Fruit fly (Drosophila melanogaster) whole organism, embryonic: ENCODE data around the gene CG33096.
A peak's percentile ranks its signal among the peaks of the same experiment; 100 is the strongest.

Source experiments
- Aef1 ChIP-seq: fragments of 200-800 bp; sonication (Bioruptor generic); IDR thresholded peaks from 3 replicates; pipeline ENCODE4 v1.3.6; 2022; ENCODE audit warnings: missing biosample characterization, missing genetic modification characterization
- Atf-2 ChIP-seq: fragments of 200-800 bp; sonication (Bioruptor generic); optimal IDR thresholded peaks from 2 replicates; lab custom pipeline; 2016; ENCODE audit warnings: missing biosample characterization, missing genetic modification characterization
- Atf3 ChIP-seq: fragments of 200-800 bp; sonication (Bioruptor generic); optimal IDR thresholded peaks from 3 replicates; lab custom pipeline; 2016; ENCODE audit warnings: missing biosample characterization, missing genetic modification characterization
- CG10267 ChIP-seq: fragments of 200-800 bp; sonication (Bioruptor generic); optimal IDR thresholded peaks from 2 replicates; lab custom pipeline; 2018; ENCODE audit warnings: missing biosample characterization, mild to moderate bottlenecking, missing genetic modification characterization, moderate library complexity
- CG11696 ChIP-seq: fragments of 200-800 bp; sonication (Bioruptor generic); IDR thresholded peaks from 2 replicates; pipeline ENCODE4 v1.3.6; 2022; ENCODE audit warnings: missing biosample characterization, missing genetic modification characterization
- CG11723 ChIP-seq: fragments of 200-800 bp; sonication (Bioruptor generic); optimal IDR thresholded peaks from 2 replicates; lab custom pipeline; 2017; ENCODE audit warnings: missing biosample characterization, mild to moderate bottlenecking, missing genetic modification characterization
- CG12155 ChIP-seq: fragments of 200-800 bp; sonication (Bioruptor generic); optimal IDR thresholded peaks from 3 replicates; lab custom pipeline; 2016; ENCODE audit warnings: missing biosample characterization, missing genetic modification characterization
- CG12236 ChIP-seq: fragments of 200-800 bp; sonication (Bioruptor generic); optimal IDR thresholded peaks from 2 replicates; lab custom pipeline; 2016; ENCODE audit warnings: missing biosample characterization, missing genetic modification characterization
- CG12744 ChIP-seq: fragments of 200-800 bp; sonication (Bioruptor generic); optimal IDR thresholded peaks from 2 replicates; lab custom pipeline; 2016; ENCODE audit warnings: missing biosample characterization, missing genetic modification characterization
- CG13287 ChIP-seq: fragments of 200-800 bp; sonication (Bioruptor generic); IDR thresholded peaks from 2 replicates; pipeline ENCODE4 v1.3.6; 2022; ENCODE audit warnings: missing biosample characterization, missing genetic modification characterization; ENCODE audit not compliant: partially characterized antibody
- CG1647 ChIP-seq: fragments of 200-800 bp; sonication (Bioruptor generic); optimal IDR thresholded peaks from 3 replicates; lab custom pipeline; 2016; ENCODE audit warnings: missing biosample characterization, missing genetic modification characterization
- CG17385 ChIP-seq: fragments of 200-800 bp; sonication (Bioruptor generic); optimal IDR thresholded peaks from 3 replicates; lab custom pipeline; 2018; ENCODE audit warnings: missing biosample characterization, mild to moderate bottlenecking, missing genetic modification characterization
- CG17912 ChIP-seq: fragments of 200-800 bp; sonication (Bioruptor generic); optimal IDR thresholded peaks from 2 replicates; lab custom pipeline; 2018; ENCODE audit warnings: missing biosample characterization, mild to moderate bottlenecking, missing genetic modification characterization
- CG2889 ChIP-seq: fragments of 200-800 bp; sonication (Bioruptor generic); IDR thresholded peaks from 3 replicates; pipeline ENCODE4 v1.3.6; 2022; ENCODE audit warnings: missing biosample characterization, missing genetic modification characterization
- CG4617 ChIP-seq: fragments of 200-800 bp; sonication (Bioruptor generic); optimal IDR thresholded peaks from 3 replicates; lab custom pipeline; 2016; ENCODE audit warnings: missing biosample characterization, missing genetic modification characterization, borderline replicate concordance
- CG4820 ChIP-seq: fragments of 200-800 bp; sonication (Bioruptor generic); optimal IDR thresholded peaks from 3 replicates; lab custom pipeline; 2016; ENCODE audit warnings: missing biosample characterization, missing genetic modification characterization
- CG7372 ChIP-seq: fragments of 200-800 bp; sonication (Bioruptor generic); IDR thresholded peaks from 2 replicates; pipeline ENCODE4 v1.3.6; 2022; ENCODE audit warnings: missing biosample characterization, missing genetic modification characterization
- CG8388 ChIP-seq: fragments of 200-800 bp; sonication (Bioruptor generic); optimal IDR thresholded peaks from 2 replicates; lab custom pipeline; 2019; ENCODE audit warnings: missing biosample characterization, mild to moderate bottlenecking, missing genetic modification characterization, moderate library complexity
- CG9797 ChIP-seq: fragments of 200-800 bp; sonication (Bioruptor generic); optimal IDR thresholded peaks from 3 replicates; lab custom pipeline; 2018; ENCODE audit warnings: missing biosample characterization, mild to moderate bottlenecking, missing genetic modification characterization
- D19A ChIP-seq: fragments of 200-800 bp; optimal IDR thresholded peaks from 3 replicates; lab custom pipeline; 2019; ENCODE audit warnings: missing biosample characterization, mild to moderate bottlenecking, missing genetic modification characterization, moderate library complexity
- Dll ChIP-seq: fragments of 200-800 bp; sonication (Bioruptor generic); IDR thresholded peaks from 4 replicates; pipeline ENCODE4 v1.3.6; 2022; ENCODE audit warnings: missing biosample characterization, missing genetic modification characterization; ENCODE audit not compliant: partially characterized antibody
- Ets65A ChIP-seq: fragments of 200-800 bp; sonication (Bioruptor generic); peaks from one replicate; lab custom pipeline; 2016; ENCODE audit warnings: missing biosample characterization, missing genetic modification characterization
- Fer2 ChIP-seq: fragments of 200-800 bp; sonication (Bioruptor generic); optimal IDR thresholded peaks from 2 replicates; lab custom pipeline; 2018; ENCODE audit warnings: missing biosample characterization, mild to moderate bottlenecking, missing genetic modification characterization, moderate library complexity
- Gug ChIP-seq: fragments of 200-800 bp; sonication (Bioruptor generic); IDR thresholded peaks from 4 replicates; pipeline ENCODE4 v1.3.6; 2022; ENCODE audit warnings: missing biosample characterization, missing genetic modification characterization
- MESR4 ChIP-seq: fragments of 200-800 bp; sonication (Bioruptor generic); optimal IDR thresholded peaks from 2 replicates; lab custom pipeline; 2018; ENCODE audit warnings: missing biosample characterization, mild to moderate bottlenecking, missing genetic modification characterization, moderate library complexity
- NFAT ChIP-seq: fragments of 200-800 bp; sonication (Bioruptor generic); IDR thresholded peaks from 2 replicates; pipeline ENCODE4 v1.3.6; 2022; ENCODE audit warnings: missing biosample characterization, missing genetic modification characterization
- Optix ChIP-seq: fragments of 200-800 bp; sonication (Bioruptor generic); IDR thresholded peaks from 3 replicates; pipeline ENCODE4 v1.3.6; 2022; ENCODE audit warnings: missing biosample characterization, missing genetic modification characterization
- Sin3A ChIP-seq: fragments of >200 bp; optimal IDR thresholded peaks from 2 replicates; lab custom pipeline; 2018
- Six4 ChIP-seq: fragments of 200-800 bp; sonication (Bioruptor generic); optimal IDR thresholded peaks from 2 replicates; lab custom pipeline; 2016; ENCODE audit warnings: missing biosample characterization, missing genetic modification characterization
- Taf1 ChIP-seq: fragments of 200-800 bp; sonication (Bioruptor generic); IDR thresholded peaks from 2 replicates; pipeline ENCODE4 v1.3.6; 2022; ENCODE audit warnings: missing biosample characterization, missing genetic modification characterization
- ato ChIP-seq: fragments of 200-800 bp; sonication (Bioruptor generic); IDR thresholded peaks from 2 replicates; pipeline ENCODE4 v1.3.6; 2022; ENCODE audit warnings: missing biosample characterization, missing genetic modification characterization; ENCODE audit not compliant: partially characterized antibody
- bigmax ChIP-seq: fragments of 200-800 bp; sonication (Bioruptor generic); optimal IDR thresholded peaks from 2 replicates; lab custom pipeline; 2018; ENCODE audit warnings: missing biosample characterization, mild to moderate bottlenecking, missing genetic modification characterization
- dati ChIP-seq: fragments of 200-800 bp; sonication (Bioruptor generic); IDR thresholded peaks from 2 replicates; pipeline ENCODE4 v1.3.6; 2022; ENCODE audit warnings: missing biosample characterization, missing genetic modification characterization
- fd102C ChIP-seq: fragments of 200-800 bp; sonication (Bioruptor generic); optimal IDR thresholded peaks from 2 replicates; lab custom pipeline; 2018; ENCODE audit warnings: missing biosample characterization, mild to moderate bottlenecking, missing genetic modification characterization, moderate library complexity
- ham ChIP-seq: fragments of 200-800 bp; sonication (Bioruptor generic); IDR thresholded peaks from 2 replicates; pipeline ENCODE4 v1.3.6; 2022; ENCODE audit warnings: missing biosample characterization, missing genetic modification characterization
- hb ChIP-seq: fragments of 200-800 bp; sonication (Bioruptor generic); IDR thresholded peaks from 3 replicates; pipeline ENCODE4 v1.3.6; 2022; ENCODE audit warnings: missing biosample characterization, missing genetic modification characterization; ENCODE audit not compliant: partially characterized antibody
- klu ChIP-seq: fragments of 200-800 bp; sonication (Bioruptor generic); IDR thresholded peaks from 2 replicates; pipeline ENCODE4 v1.3.6; 2022; ENCODE audit warnings: missing biosample characterization, missing genetic modification characterization
- knrl ChIP-seq: fragments of 200-800 bp; sonication (Bioruptor generic); IDR thresholded peaks from 3 replicates; pipeline ENCODE4 v1.3.6; 2022; ENCODE audit warnings: missing biosample characterization, missing genetic modification characterization; ENCODE audit not compliant: partially characterized antibody
- nerfin-1 ChIP-seq: fragments of 200-800 bp; sonication (Bioruptor generic); optimal IDR thresholded peaks from 3 replicates; lab custom pipeline; 2019; ENCODE audit warnings: missing biosample characterization, mild to moderate bottlenecking, missing genetic modification characterization, moderate library complexity
- nerfin-2 ChIP-seq: fragments of 200-800 bp; sonication (Bioruptor generic); IDR thresholded peaks from 2 replicates; pipeline ENCODE4 v1.3.6; 2022; ENCODE audit warnings: missing biosample characterization, missing genetic modification characterization; ENCODE audit not compliant: partially characterized antibody
- nom ChIP-seq: fragments of 200-800 bp; sonication (Bioruptor generic); optimal IDR thresholded peaks from 2 replicates; lab custom pipeline; 2017; ENCODE audit warnings: missing biosample characterization, missing genetic modification characterization, mild to moderate bottlenecking, moderate library complexity, missing genetic modification reagents
- org-1 ChIP-seq: fragments of 200-800 bp; sonication (Bioruptor generic); optimal IDR thresholded peaks from 2 replicates; lab custom pipeline; 2017; ENCODE audit warnings: missing biosample characterization, missing genetic modification characterization
- pfk ChIP-seq: fragments of 200-800 bp; sonication (Bioruptor generic); optimal IDR thresholded peaks from 2 replicates; lab custom pipeline; 2018; ENCODE audit warnings: missing biosample characterization, mild to moderate bottlenecking, missing genetic modification characterization, moderate library complexity
- phol ChIP-seq: fragments of 200-800 bp; sonication (Bioruptor generic); optimal IDR thresholded peaks from 3 replicates; lab custom pipeline; 2018; ENCODE audit warnings: missing biosample characterization, mild to moderate bottlenecking, missing genetic modification characterization, moderate library complexity
- pum ChIP-seq: fragments of 200-800 bp; sonication (Bioruptor generic); optimal IDR thresholded peaks from 2 replicates; lab custom pipeline; 2016; ENCODE audit warnings: missing biosample characterization, missing genetic modification characterization
- schlank ChIP-seq: fragments of 200-800 bp; sonication (Bioruptor generic); optimal IDR thresholded peaks from 2 replicates; lab custom pipeline; 2018; ENCODE audit warnings: missing biosample characterization, mild to moderate bottlenecking, missing genetic modification characterization
- sens ChIP-seq: fragments of 200-800 bp; sonication (Bioruptor generic); peaks from one replicate; lab custom pipeline; 2016; ENCODE audit warnings: missing biosample characterization, missing genetic modification characterization
- stwl ChIP-seq: fragments of 200-800 bp; sonication (Bioruptor generic); optimal IDR thresholded peaks from 3 replicates; lab custom pipeline; 2018; ENCODE audit warnings: missing biosample characterization, mild to moderate bottlenecking, missing genetic modification characterization, moderate library complexity
- tll ChIP-seq, 2 experiments: fragments of 200-800 bp in 1 of 2; fragments of >200 bp in 1 of 2; sonication (Bioruptor generic) in 1 of 2; optimal IDR thresholded peaks; 2 replicates each; lab custom pipeline; 2017 to 2019; ENCODE audit warnings: missing biosample characterization in 2 of 2, missing genetic modification characterization in 2 of 2, mild to moderate bottlenecking in 1 of 2, moderate library complexity in 1 of 2
- wdn ChIP-seq: fragments of 200-800 bp; sonication (Bioruptor generic); IDR thresholded peaks from 2 replicates; pipeline ENCODE4 v1.3.6; 2022; ENCODE audit warnings: missing biosample characterization, missing genetic modification characterization

CG33096 gene

DNA sequence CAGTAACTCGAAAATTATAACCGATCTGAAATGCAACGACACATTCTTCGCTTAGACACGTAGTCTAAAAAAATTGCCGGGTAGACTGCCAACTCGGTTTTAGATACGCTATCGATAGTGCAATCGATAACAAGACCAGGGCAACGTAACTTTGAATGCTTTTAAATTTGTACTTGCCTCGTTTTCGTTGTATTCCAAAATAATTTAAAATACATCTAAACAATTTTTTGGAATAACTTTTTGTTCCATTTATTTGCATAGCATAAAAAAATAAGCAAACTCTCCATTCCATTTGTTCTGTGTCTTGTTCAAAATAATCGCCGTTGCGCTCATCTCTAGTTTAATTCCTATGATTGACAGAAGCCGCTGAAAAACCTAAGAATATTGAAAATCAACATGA, 27.9 kb upstream of the CG33096 start, which contains the start of the genes Stt3B and CG11839 (continued):
- TF ChIP-seq pum (peak; percentile 68), CG12236 (GFP tag; lab: Kevin White, UChicago) (peak; percentile 46), CG11723 (GFP tag; lab: Kevin White, UChicago) (no peak), CG17385 (GFP tag; lab: Kevin White, UChicago) (no peak), CG10267 (peak; percentile 77), tll (GFP tag; optimal IDR thresholded peaks at IDR 0.05; lab: Kevin White, UChicago) (peak in 1 of 2 experiments; percentile 35), CG13287 (GFP tag; lab: Robert Waterston, UW) (peak; percentile 96), klu (GFP tag; lab: Robert Waterston, UW) (no peak), Sin3A (lab: Kevin White, UChicago) (peak; percentile 93), wdn (peak; percentile 43; the same call in 1 of the 2 replicates), schlank (tag; lab: Kevin White, UChicago) (peak; percentile 18), knrl (GFP tag; lab: Robert Waterston, UW) (peak; percentile 96), CG17912 (GFP tag; lab: Kevin White, UChicago) (peak; percentile 1), Gug (GFP tag; lab: Robert Waterston, UW) (peak; percentile 66; the same call in 3 of the 4 replicates), D19A (tag; lab: Kevin White, UChicago) (no peak), CG4820 (peak; percentile 66), Atf-2 (GFP tag; lab: Kevin White, UChicago) (peak; percentile 70), CG11696 (GFP tag; lab: Robert Waterston, UW) (no peak), CG4617 (GFP tag; lab: Kevin White, UChicago) (peak; percentile 94), CG7372 (GFP tag; lab: Robert Waterston, UW) (peak; percentile 70), stwl (tag; lab: Kevin White, UChicago) (peak; percentile 80), nerfin-1 (tag; lab: Kevin White, UChicago) (peak; percentile 72), Dll (GFP tag; lab: Robert Waterston, UW) (peak; percentile 97), dati (GFP tag; lab: Robert Waterston, UW) (no peak), CG12155 (GFP tag; lab: Kevin White, UChicago) (peak; percentile 79), ham (GFP tag; lab: Robert Waterston, UW) (no peak), Taf1 (GFP tag; lab: Robert Waterston, UW) (peak; percentile 65; the same call in 1 of the 2 replicates), Ets65A (GFP tag; lab: Kevin White, UChicago) (peak; percentile 97), CG2889 (GFP tag; lab: Robert Waterston, UW) (peak; percentile 17; the same call in 1 of the 3 replicates), CG1647 (peak; percentile 76), ato (GFP tag; lab: Robert Waterston, UW) (peak; percentile 69), Aef1 (GFP tag; lab: Robert Waterston, UW) (no peak; the same call in 1 of the 3 replicates), MESR4 (GFP tag; lab: Kevin White, UChicago) (peak; percentile 46), org-1 (no peak), bigmax (no peak), CG9797 (GFP tag; lab: Kevin White, UChicago) (peak; percentile 39), hb (GFP tag; lab: Robert Waterston, UW) (peak; percentile 91), phol (peak; percentile 82), CG12744 (GFP tag; lab: Kevin White, UChicago) (peak; percentile 72), nom (GFP tag; lab: Kevin White, UChicago) (peak; percentile 24), fd102C (GFP tag; lab: Kevin White, UChicago) (no peak), nerfin-2 (GFP tag; lab: Robert Waterston, UW) (peak; percentile 70; the same call in 1 of the 2 replicates), pfk (peak; percentile 76), sens (peak; percentile 96), NFAT (GFP tag; lab: Robert Waterston, UW) (no peak), Atf3 (GFP tag; lab: Kevin White, UChicago) (peak; percentile 45), Fer2 (tag; lab: Kevin White, UChicago) (peak; percentile 58), CG8388 (GFP tag; lab: Kevin White, UChicago) (peak; percentile 28), Six4 (GFP tag; lab: Kevin White, UChicago) (peak; percentile 74), Optix (GFP tag; lab: Robert Waterston, UW) (peak; percentile 40; the same call in 1 of the 3 replicates)
